Fruit fly (Drosophila melanogaster) whole organism, embryonic: Measurements from ENCODE around the gene wtrw.

Experiments used
- Adf1 ChIP-seq: fragments of 200-800 bp; sonication (Bioruptor generic); IDR thresholded peaks from 2 replicates; pipeline ENCODE4 v1.3.6; 2022; ENCODE audit warnings: missing biosample characterization, missing genetic modification characterization
- Bteb2 ChIP-seq: fragments of 200-800 bp; sonication (Bioruptor generic); optimal IDR thresholded peaks from 2 replicates; lab custom pipeline; 2016; ENCODE audit warnings: missing biosample characterization, missing genetic modification characterization
- CG1024 ChIP-seq: fragments of 200-800 bp; sonication (Bioruptor generic); IDR thresholded peaks from 2 replicates; pipeline ENCODE4 v1.3.6; 2022; ENCODE audit warnings: missing biosample characterization, missing genetic modification characterization
- CG10462 ChIP-seq: fragments of 200-800 bp; sonication (Bioruptor generic); optimal IDR thresholded peaks from 2 replicates; lab custom pipeline; 2016; ENCODE audit warnings: missing biosample characterization, missing genetic modification characterization
- CG10565 ChIP-seq: fragments of 200-800 bp; sonication (Bioruptor generic); optimal IDR thresholded peaks from 3 replicates; lab custom pipeline; 2016; ENCODE audit warnings: missing biosample characterization, mild to moderate bottlenecking, missing genetic modification characterization
- CG11695 ChIP-seq: fragments of 200-800 bp; sonication (Bioruptor generic); IDR thresholded peaks from 3 replicates; pipeline ENCODE4 v1.3.6; 2022; ENCODE audit warnings: missing biosample characterization, missing genetic modification characterization
- CG12155 ChIP-seq: fragments of 200-800 bp; sonication (Bioruptor generic); optimal IDR thresholded peaks from 3 replicates; lab custom pipeline; 2016; ENCODE audit warnings: missing biosample characterization, missing genetic modification characterization
- CG12299 ChIP-seq: fragments of 200-800 bp; sonication (Bioruptor generic); optimal IDR thresholded peaks from 2 replicates; lab custom pipeline; 2018; ENCODE audit warnings: missing biosample characterization, mild to moderate bottlenecking, missing genetic modification characterization
- CG12659 ChIP-seq: fragments of 200-800 bp; sonication (Bioruptor generic); optimal IDR thresholded peaks from 3 replicates; lab custom pipeline; 2017; ENCODE audit warnings: mild to moderate bottlenecking, missing biosample characterization, missing genetic modification reagents, missing genetic modification characterization
- CG13296 ChIP-seq: fragments of 200-800 bp; sonication (Bioruptor generic); optimal IDR thresholded peaks from 3 replicates; lab custom pipeline; 2018; ENCODE audit warnings: missing biosample characterization, mild to moderate bottlenecking, missing genetic modification characterization
- CG13424 ChIP-seq: fragments of 200-800 bp; sonication (Bioruptor generic); optimal IDR thresholded peaks from 2 replicates; lab custom pipeline; 2019; ENCODE audit warnings: missing biosample characterization, mild to moderate bottlenecking, missing genetic modification characterization, moderate library complexity
- CG14441 ChIP-seq: fragments of 200-800 bp; sonication (Bioruptor generic); IDR thresholded peaks from 2 replicates; pipeline ENCODE4 v1.3.6; 2022; ENCODE audit warnings: missing biosample characterization, missing genetic modification characterization
- CG14667 ChIP-seq: fragments of 200-800 bp; sonication (Bioruptor generic); IDR thresholded peaks from 2 replicates; pipeline ENCODE4 v1.3.6; 2022; ENCODE audit warnings: missing biosample characterization, missing genetic modification characterization
- CG17829 ChIP-seq: fragments of 200-800 bp; optimal IDR thresholded peaks from 2 replicates; lab custom pipeline; 2019; ENCODE audit warnings: missing biosample characterization, mild to moderate bottlenecking, missing genetic modification characterization, moderate library complexity
- CG18011 ChIP-seq: fragments of 200-800 bp; sonication (Bioruptor generic); optimal IDR thresholded peaks from 2 replicates; lab custom pipeline; 2017; ENCODE audit warnings: missing biosample characterization, missing genetic modification characterization, mild to moderate bottlenecking, moderate library complexity, missing genotype
- CG2120 ChIP-seq: fragments of 200-800 bp; sonication (Bioruptor generic); optimal IDR thresholded peaks from 3 replicates; lab custom pipeline; 2016; ENCODE audit warnings: missing biosample characterization, missing genetic modification characterization
- CG32532 ChIP-seq: fragments of 200-800 bp; sonication (Bioruptor generic); IDR thresholded peaks from 2 replicates; pipeline ENCODE4 v1.3.6; 2022; ENCODE audit warnings: missing biosample characterization, missing genetic modification characterization
- CG34422 ChIP-seq: fragments of 200-800 bp; sonication (Bioruptor generic); IDR thresholded peaks from 3 replicates; pipeline ENCODE4 v1.3.6; 2022; ENCODE audit warnings: missing biosample characterization, missing genetic modification characterization
- CG6654 ChIP-seq: fragments of 200-800 bp; sonication (Bioruptor generic); optimal IDR thresholded peaks from 2 replicates; lab custom pipeline; 2017; ENCODE audit warnings: missing biosample characterization, mild to moderate bottlenecking, missing genetic modification characterization
- CG7987 ChIP-seq: fragments of 200-800 bp; sonication (Bioruptor generic); optimal IDR thresholded peaks from 2 replicates; lab custom pipeline; 2018; ENCODE audit warnings: missing biosample characterization, mild to moderate bottlenecking, missing genetic modification characterization, moderate library complexity
- CG8290 ChIP-seq, 3 experiments: fragments of 200-800 bp; sonication (Bioruptor generic); optimal IDR thresholded peaks; 2 replicates each; lab custom pipeline; 2016 to 2019; ENCODE audit warnings: missing biosample characterization in 3 of 3, missing genetic modification characterization in 3 of 3, mild to moderate bottlenecking in 2 of 3, moderate library complexity in 1 of 3
- CG9437 ChIP-seq: fragments of 200-800 bp; sonication (Bioruptor generic); optimal IDR thresholded peaks from 2 replicates; lab custom pipeline; 2018; ENCODE audit warnings: missing biosample characterization, mild to moderate bottlenecking, missing genetic modification characterization
- CG9609 ChIP-seq: fragments of 200-800 bp; sonication (Bioruptor generic); optimal IDR thresholded peaks from 3 replicates; lab custom pipeline; 2016; ENCODE audit warnings: missing biosample characterization, missing genetic modification characterization
- D19B ChIP-seq: fragments of 200-800 bp; sonication (Bioruptor generic); optimal IDR thresholded peaks from 2 replicates; lab custom pipeline; 2017; ENCODE audit warnings: missing biosample characterization, mild to moderate bottlenecking, missing genetic modification characterization
- Dek ChIP-seq: fragments of 200-800 bp; sonication (Bioruptor generic); optimal IDR thresholded peaks from 3 replicates; lab custom pipeline; 2019; ENCODE audit warnings: missing biosample characterization, mild to moderate bottlenecking, missing genetic modification characterization, moderate library complexity
- Dip2 ChIP-seq: fragments of 200-800 bp; sonication (Bioruptor generic); IDR thresholded peaks from 2 replicates; pipeline ENCODE4 v1.3.6; 2022; ENCODE audit warnings: missing biosample characterization, missing genetic modification characterization
- Dp ChIP-seq: fragments of 200-800 bp; sonication (Bioruptor generic); optimal IDR thresholded peaks from 2 replicates; lab custom pipeline; 2018; ENCODE audit warnings: missing biosample characterization, mild to moderate bottlenecking, missing genetic modification characterization, moderate library complexity
- Ets97D ChIP-seq: fragments of 200-800 bp; sonication (Bioruptor generic); optimal IDR thresholded peaks from 3 replicates; lab custom pipeline; 2016; ENCODE audit warnings: missing biosample characterization, missing genetic modification characterization
- GATAe ChIP-seq: fragments of 200-800 bp; sonication (Bioruptor generic); conservative IDR thresholded peaks from 2 replicates; pipeline ENCODE4 v1.3.6; 2022; ENCODE audit warnings: missing biosample characterization, missing genetic modification characterization
- Hr78 ChIP-seq, 2 experiments: fragments of 200-800 bp in 1 of 2; fragments of >200 bp in 1 of 2; sonication (Bioruptor generic) in 1 of 2; optimal IDR thresholded peaks; 2 replicates each; lab custom pipeline; 2017 to 2019; ENCODE audit warnings: missing biosample characterization in 2 of 2, missing genetic modification characterization in 2 of 2, mild to moderate bottlenecking in 1 of 2, moderate library complexity in 1 of 2
- MTF-1 ChIP-seq: fragments of 200-800 bp; sonication (Bioruptor generic); optimal IDR thresholded peaks from 2 replicates; lab custom pipeline; 2018; ENCODE audit warnings: missing biosample characterization, mild to moderate bottlenecking, missing genetic modification characterization, borderline replicate concordance
- NC2α ChIP-seq: fragments of 200-800 bp; sonication (Bioruptor generic); optimal IDR thresholded peaks from 2 replicates; lab custom pipeline; 2016; ENCODE audit warnings: missing biosample characterization, missing genetic modification characterization
- YL-1 ChIP-seq: fragments of 200-800 bp; sonication (Bioruptor generic); optimal IDR thresholded peaks from 3 replicates; lab custom pipeline; 2017; ENCODE audit warnings: missing biosample characterization, mild to moderate bottlenecking, missing genetic modification characterization
- crc ChIP-seq: fragments of 200-800 bp; sonication (Bioruptor generic); optimal IDR thresholded peaks from 2 replicates; lab custom pipeline; 2016; ENCODE audit warnings: missing biosample characterization, missing genetic modification characterization
- danr ChIP-seq: fragments of 200-800 bp; sonication (Bioruptor generic); IDR thresholded peaks from 2 replicates; pipeline ENCODE4 v1.3.6; 2022; ENCODE audit warnings: missing biosample characterization, missing genetic modification characterization
- esg ChIP-seq: fragments of 200-800 bp; sonication (Bioruptor generic); conservative IDR thresholded peaks from 2 replicates; pipeline ENCODE4 v1.3.6; 2022; ENCODE audit warnings: missing biosample characterization, missing genetic modification characterization
- fd96Cb ChIP-seq: fragments of 200-800 bp; sonication (Bioruptor generic); optimal IDR thresholded peaks from 2 replicates; lab custom pipeline; 2018; ENCODE audit warnings: missing biosample characterization, mild to moderate bottlenecking, missing genetic modification characterization, moderate library complexity
- h ChIP-seq: fragments of >200 bp; optimal IDR thresholded peaks from 2 replicates; lab custom pipeline; 2017
- hbn ChIP-seq: fragments of 200-800 bp; sonication (Bioruptor generic); IDR thresholded peaks from 2 replicates; pipeline ENCODE4 v1.3.6; 2022; ENCODE audit warnings: missing biosample characterization, missing genetic modification characterization; ENCODE audit not compliant: partially characterized antibody
- jing ChIP-seq: fragments of 200-800 bp; sonication (Bioruptor generic); optimal IDR thresholded peaks from 2 replicates; lab custom pipeline; 2018; ENCODE audit warnings: missing biosample characterization, mild to moderate bottlenecking, missing genetic modification characterization
- knrl ChIP-seq: fragments of 200-800 bp; sonication (Bioruptor generic); IDR thresholded peaks from 3 replicates; pipeline ENCODE4 v1.3.6; 2022; ENCODE audit warnings: missing biosample characterization, missing genetic modification characterization; ENCODE audit not compliant: partially characterized antibody
- lov ChIP-seq, 2 experiments: fragments of 200-800 bp in 1 of 2; fragments of >200 bp in 1 of 2; sonication (Bioruptor generic) in 1 of 2; IDR thresholded peaks in 1 of 2; optimal IDR thresholded peaks in 1 of 2; 2 replicates in 1 of 2; 3 replicates in 1 of 2; pipeline versions ENCODE4 v1.3.6 to Lab custom; 2017 to 2022; ENCODE audit warnings: missing biosample characterization in 1 of 2, missing genetic modification characterization in 1 of 2
- maf-S ChIP-seq: fragments of 200-800 bp; sonication (Bioruptor generic); optimal IDR thresholded peaks from 2 replicates; lab custom pipeline; 2016; ENCODE audit warnings: missing biosample characterization, missing genetic modification characterization
- prd ChIP-seq, 3 experiments: fragments of >200 bp in 2 of 3; fragments of 200-800 bp in 1 of 3; sonication (Bioruptor generic) in 1 of 3; optimal IDR thresholded peaks in 2 of 3; IDR thresholded peaks in 1 of 3; 2 replicates in 2 of 3; 3 replicates in 1 of 3; pipeline versions ENCODE4 v1.3.6 to Lab custom; 2017 to 2022; ENCODE audit warnings: missing biosample characterization in 1 of 3, missing genetic modification characterization in 1 of 3
- psq ChIP-seq: fragments of 200-800 bp; sonication (Bioruptor generic); optimal IDR thresholded peaks from 2 replicates; lab custom pipeline; 2017; ENCODE audit warnings: missing biosample characterization, missing genetic modification characterization
- pum ChIP-seq: fragments of 200-800 bp; sonication (Bioruptor generic); optimal IDR thresholded peaks from 2 replicates; lab custom pipeline; 2016; ENCODE audit warnings: missing biosample characterization, missing genetic modification characterization
- slp2 ChIP-seq: fragments of 200-800 bp; sonication (Bioruptor generic); optimal IDR thresholded peaks from 2 replicates; lab custom pipeline; 2016; ENCODE audit warnings: missing biosample characterization, missing genetic modification characterization
- stwl ChIP-seq: fragments of 200-800 bp; sonication (Bioruptor generic); optimal IDR thresholded peaks from 3 replicates; lab custom pipeline; 2018; ENCODE audit warnings: missing biosample characterization, mild to moderate bottlenecking, missing genetic modification characterization, moderate library complexity
- zen ChIP-seq: fragments of 200-800 bp; sonication (Bioruptor generic); optimal IDR thresholded peaks from 3 replicates; lab custom pipeline; 2018; ENCODE audit warnings: missing biosample characterization, mild to moderate bottlenecking, missing genetic modification characterization, moderate library complexity
- zen2 ChIP-seq: fragments of 200-800 bp; sonication (Bioruptor generic); IDR thresholded peaks from 3 replicates; pipeline ENCODE4 v1.3.6; 2022; ENCODE audit warnings: missing biosample characterization, missing genetic modification characterization; ENCODE audit not compliant: partially characterized antibody

wtrw gene

dm6 chr3R:7913139-7913538 lies 22.0 kb downstream of the wtrw start, which contains the start of gene Rfk (continued):
- TF ChIP-seq zen2 (GFP tag; lab: Robert Waterston, UW) (no peak), CG17829 (tag; lab: Kevin White, UChicago) (peak; percentile 32), YL-1 (GFP tag; lab: Kevin White, UChicago) (no peak), danr (GFP tag; lab: Robert Waterston, UW) (no peak), Adf1 (no peak), CG7987 (GFP tag; lab: Kevin White, UChicago) (no peak), slp2 (no peak), CG32532 (GFP tag; lab: Robert Waterston, UW) (no peak), CG12299 (tag; lab: Kevin White, UChicago) (no peak), CG1024 (no peak), NC2α (GFP tag; lab: Kevin White, UChicago) (no peak), CG14667 (GFP tag; lab: Robert Waterston, UW) (no peak), CG10462 (GFP tag; lab: Kevin White, UChicago) (no peak), h (lab: Kevin White, UChicago) (no peak), CG11695 (no peak), lov (optimal IDR thresholded peaks at IDR 0.05; lab: Kevin White, UChicago) (no peak), lov (GFP tag; IDR thresholded peaks at IDR 0.05; lab: Robert Waterston, UW) (no peak), crc (no peak), CG12155 (GFP tag; lab: Kevin White, UChicago) (peak; percentile 9), Dek (no peak), CG18011 (GFP tag; lab: Kevin White, UChicago) (no peak), Bteb2 (peak; percentile 36), CG10565 (GFP tag; lab: Kevin White, UChicago) (no peak), MTF-1 (GFP tag; lab: Kevin White, UChicago) (no peak), CG6654 (GFP tag; lab: Kevin White, UChicago) (no peak), CG34422 (GFP tag; lab: Robert Waterston, UW) (peak; percentile 44; the same call in 1 of the 3 replicates), CG8290 (GFP tag; optimal IDR thresholded peaks at IDR 0.05; lab: Kevin White, UChicago) (no peak), CG8290 (tag; optimal IDR thresholded peaks at IDR 0.05; lab: Kevin White, UChicago) (no peak), CG13424 (tag; lab: Kevin White, UChicago) (peak; percentile 47), CG2120 (GFP tag; lab: Kevin White, UChicago) (peak; percentile 57), pum (no peak), maf-S (GFP tag; lab: Kevin White, UChicago) (no peak), stwl (tag; lab: Kevin White, UChicago) (peak; percentile 61), GATAe (no peak), CG14441 (no peak), Dip2 (GFP tag; lab: Robert Waterston, UW) (no peak), fd96Cb (no peak), CG13296 (GFP tag; lab: Kevin White, UChicago) (peak; percentile 25), prd (optimal IDR thresholded peaks at IDR 0.05; lab: Kevin White, UChicago) (no peak), prd (GFP tag; IDR thresholded peaks at IDR 0.05; lab: Robert Waterston, UW) (no peak), CG9437 (GFP tag; lab: Kevin White, UChicago) (no peak), CG9609 (no peak), CG12659 (GFP tag; lab: Kevin White, UChicago) (peak; percentile 36), Dp (GFP tag; lab: Kevin White, UChicago) (peak; percentile 52), Ets97D (GFP tag; lab: Kevin White, UChicago) (peak; percentile 41), knrl (GFP tag; lab: Robert Waterston, UW) (no peak), psq (GFP tag; lab: Kevin White, UChicago) (no peak), hbn (no peak), Hr78 (GFP tag; optimal IDR thresholded peaks at IDR 0.05; lab: Kevin White, UChicago) (no peak), esg (GFP tag; lab: Robert Waterston, UW) (no peak), D19B (no peak), jing (GFP tag; lab: Kevin White, UChicago) (no peak), zen (tag; lab: Kevin White, UChicago) (peak; percentile 53)
